Worm (Caenorhabditis elegans): ENCODE data around the gene isy-1.

- TF ChIP-seq dao-5 (tag; optimal IDR thresholded peaks at IDR 0.05) = no peak
- no peak for TF ChIP-seq W03F9.2 (tag; optimal IDR thresholded peaks at IDR 0.05)
- no peak for TF ChIP-seq him-1 (tag; optimal IDR thresholded peaks at IDR 0.05)
These were observed 44.6 kb downstream of the isy-1 start, which contains the start of gene F17C11.13 for ce11 chrV:10955681-10956476.
